Fruit fly (Drosophila melanogaster) whole organism, embryonic: ENCODE measurements around the gene CG15208.

Source experiments
- CG10431 ChIP-seq: fragments of 200-800 bp; sonication (Bioruptor generic); optimal IDR thresholded peaks from 3 replicates; lab custom pipeline; 2018; ENCODE audit warnings: missing biosample characterization, mild to moderate bottlenecking, missing genetic modification characterization
- CG10462 ChIP-seq: fragments of 200-800 bp; sonication (Bioruptor generic); optimal IDR thresholded peaks from 2 replicates; lab custom pipeline; 2016; ENCODE audit warnings: missing biosample characterization, missing genetic modification characterization
- CG11504 ChIP-seq: fragments of 200-800 bp; sonication (Bioruptor generic); optimal IDR thresholded peaks from 3 replicates; lab custom pipeline; 2019; ENCODE audit warnings: missing biosample characterization, mild to moderate bottlenecking, missing genetic modification characterization, moderate library complexity
- CG12769 ChIP-seq: fragments of 200-800 bp; sonication (Bioruptor generic); optimal IDR thresholded peaks from 2 replicates; lab custom pipeline; 2019; ENCODE audit warnings: missing biosample characterization, mild to moderate bottlenecking, missing genetic modification characterization, moderate library complexity
- CG1602 ChIP-seq: fragments of 200-800 bp; sonication (Bioruptor generic); optimal IDR thresholded peaks from 3 replicates; lab custom pipeline; 2016; ENCODE audit warnings: missing biosample characterization, missing genetic modification characterization
- CG1603 ChIP-seq: fragments of 200-800 bp; sonication (Bioruptor generic); optimal IDR thresholded peaks from 2 replicates; lab custom pipeline; 2019; ENCODE audit warnings: missing biosample characterization, mild to moderate bottlenecking, missing genetic modification characterization, moderate library complexity
- CG16815 ChIP-seq: fragments of 200-800 bp; sonication (Bioruptor generic); optimal IDR thresholded peaks from 3 replicates; lab custom pipeline; 2017; ENCODE audit warnings: missing biosample characterization, mild to moderate bottlenecking, missing genetic modification characterization
- CG17912 ChIP-seq: fragments of 200-800 bp; sonication (Bioruptor generic); optimal IDR thresholded peaks from 2 replicates; lab custom pipeline; 2018; ENCODE audit warnings: missing biosample characterization, mild to moderate bottlenecking, missing genetic modification characterization
- CG18262 ChIP-seq: fragments of 200-800 bp; optimal IDR thresholded peaks from 3 replicates; lab custom pipeline; 2019; ENCODE audit warnings: missing biosample characterization, mild to moderate bottlenecking, missing genetic modification characterization, moderate library complexity
- CG2889 ChIP-seq: fragments of 200-800 bp; sonication (Bioruptor generic); IDR thresholded peaks from 3 replicates; pipeline ENCODE4 v1.3.6; 2022; ENCODE audit warnings: missing biosample characterization, missing genetic modification characterization
- CG4360 ChIP-seq: fragments of 200-800 bp; sonication (Bioruptor generic); IDR thresholded peaks from 2 replicates; pipeline ENCODE4 v1.3.6; 2022; ENCODE audit warnings: missing biosample characterization, missing genetic modification characterization
- CG6654 ChIP-seq: fragments of 200-800 bp; sonication (Bioruptor generic); optimal IDR thresholded peaks from 2 replicates; lab custom pipeline; 2017; ENCODE audit warnings: missing biosample characterization, mild to moderate bottlenecking, missing genetic modification characterization
- CG8089 ChIP-seq: fragments of 200-800 bp; sonication (Bioruptor generic); optimal IDR thresholded peaks from 3 replicates; lab custom pipeline; 2016; ENCODE audit warnings: missing biosample characterization, missing genetic modification characterization
- CG9797 ChIP-seq: fragments of 200-800 bp; sonication (Bioruptor generic); optimal IDR thresholded peaks from 3 replicates; lab custom pipeline; 2018; ENCODE audit warnings: missing biosample characterization, mild to moderate bottlenecking, missing genetic modification characterization
- Dek ChIP-seq: fragments of 200-800 bp; sonication (Bioruptor generic); optimal IDR thresholded peaks from 3 replicates; lab custom pipeline; 2019; ENCODE audit warnings: missing biosample characterization, mild to moderate bottlenecking, missing genetic modification characterization, moderate library complexity
- Doc2 ChIP-seq: fragments of 200-800 bp; sonication (Bioruptor generic); IDR thresholded peaks from 2 replicates; pipeline ENCODE4 v1.3.6; 2022; ENCODE audit warnings: missing biosample characterization, missing genetic modification characterization
- Drgx ChIP-seq: fragments of 200-800 bp; sonication (Bioruptor generic); IDR thresholded peaks from 2 replicates; pipeline ENCODE4 v1.3.6; 2022; ENCODE audit warnings: missing biosample characterization, missing genetic modification characterization
- Elba2 ChIP-seq: fragments of 200-800 bp; sonication (Bioruptor generic); optimal IDR thresholded peaks from 3 replicates; lab custom pipeline; 2016; ENCODE audit warnings: missing biosample characterization, missing genetic modification characterization
- Gug ChIP-seq: fragments of 200-800 bp; sonication (Bioruptor generic); IDR thresholded peaks from 4 replicates; pipeline ENCODE4 v1.3.6; 2022; ENCODE audit warnings: missing biosample characterization, missing genetic modification characterization
- HLH4C ChIP-seq: fragments of 200-800 bp; sonication (Bioruptor generic); IDR thresholded peaks from 3 replicates; pipeline ENCODE4 v1.3.6; 2022; ENCODE audit warnings: missing biosample characterization, missing genetic modification characterization; ENCODE audit not compliant: partially characterized antibody
- Med ChIP-seq: fragments of 200-800 bp; sonication (Bioruptor generic); peaks from one replicate; lab custom pipeline; 2016; ENCODE audit warnings: missing biosample characterization, missing genetic modification characterization, mild to moderate bottlenecking, inconsistent platforms, moderate library complexity
- Mrtf ChIP-seq: fragments of 200-800 bp; sonication (Bioruptor generic); IDR thresholded peaks from 3 replicates; pipeline ENCODE4 v1.3.6; 2022; ENCODE audit warnings: missing biosample characterization, missing genetic modification characterization
- Myb ChIP-seq: fragments of 200-800 bp; sonication (Bioruptor generic); optimal IDR thresholded peaks from 2 replicates; lab custom pipeline; 2016; ENCODE audit warnings: missing biosample characterization, missing genetic modification characterization
- Nf-YC ChIP-seq: fragments of 200-800 bp; optimal IDR thresholded peaks from 3 replicates; lab custom pipeline; 2019; ENCODE audit warnings: missing biosample characterization, mild to moderate bottlenecking, missing genetic modification characterization, moderate library complexity
- PHDP ChIP-seq: fragments of 200-800 bp; sonication (Bioruptor generic); optimal IDR thresholded peaks from 3 replicates; lab custom pipeline; 2018; ENCODE audit warnings: missing biosample characterization, mild to moderate bottlenecking, missing genetic modification characterization, moderate library complexity
- Rfx ChIP-seq: fragments of 200-800 bp; sonication (Bioruptor generic); IDR thresholded peaks from 2 replicates; pipeline ENCODE4 v1.3.6; 2022; ENCODE audit warnings: missing biosample characterization, missing genetic modification characterization
- Sox102F ChIP-seq: fragments of 200-800 bp; sonication (Bioruptor generic); optimal IDR thresholded peaks from 2 replicates; lab custom pipeline; 2018; ENCODE audit warnings: missing biosample characterization, mild to moderate bottlenecking, missing genetic modification characterization, moderate library complexity
- Sry-δ ChIP-seq: fragments of 200-800 bp; sonication (Bioruptor generic); optimal IDR thresholded peaks from 2 replicates; lab custom pipeline; 2016; ENCODE audit warnings: missing biosample characterization, missing genetic modification characterization
- Trl ChIP-seq, 3 experiments: fragments of >200 bp in 2 of 3; fragments of 200-800 bp in 1 of 3; sonication (Bioruptor generic) in 1 of 3; optimal IDR thresholded peaks; 2 replicates in 1 of 3; 3 replicates in 2 of 3; lab custom pipeline; 2016 to 2017; ENCODE audit warnings: missing biosample characterization in 1 of 3, missing genetic modification characterization in 1 of 3
- ac ChIP-seq: fragments of 200-800 bp; sonication (Bioruptor generic); optimal IDR thresholded peaks from 3 replicates; lab custom pipeline; 2017; ENCODE audit warnings: missing biosample characterization, mild to moderate bottlenecking, missing genetic modification characterization
- aop ChIP-seq: fragments of 200-800 bp; sonication (Bioruptor generic); IDR thresholded peaks from 2 replicates; pipeline ENCODE4 v1.3.6; 2022; ENCODE audit warnings: missing biosample characterization, missing genetic modification characterization
- cg ChIP-seq: fragments of 200-800 bp; sonication (Bioruptor generic); optimal IDR thresholded peaks from 3 replicates; lab custom pipeline; 2019; ENCODE audit warnings: missing biosample characterization, mild to moderate bottlenecking, missing genetic modification characterization, moderate library complexity
- ci ChIP-seq: fragments of 200-800 bp; sonication (Bioruptor generic); IDR thresholded peaks from 3 replicates; pipeline ENCODE4 v1.3.6; 2022; ENCODE audit warnings: missing biosample characterization, missing genetic modification characterization
- crol ChIP-seq: fragments of 200-800 bp; sonication (Bioruptor generic); IDR thresholded peaks from 2 replicates; pipeline ENCODE4 v1.3.6; 2022; ENCODE audit warnings: missing biosample characterization, missing genetic modification characterization
- insv ChIP-seq, 2 experiments: fragments of 200-800 bp; sonication (Bioruptor generic); optimal IDR thresholded peaks; 3 replicates each; lab custom pipeline; 2016 to 2018; ENCODE audit warnings: missing biosample characterization in 2 of 2, missing genetic modification characterization in 2 of 2
- kni ChIP-seq: fragments of 200-800 bp; sonication (Bioruptor generic); optimal IDR thresholded peaks from 3 replicates; lab custom pipeline; 2017; ENCODE audit warnings: mild to moderate bottlenecking, missing biosample characterization, missing genetic modification reagents, missing genetic modification characterization
- lmd ChIP-seq: fragments of 200-800 bp; sonication (Bioruptor generic); IDR thresholded peaks from 2 replicates; pipeline ENCODE4 v1.3.6; 2022; ENCODE audit warnings: missing biosample characterization, missing genetic modification characterization
- nom ChIP-seq: fragments of 200-800 bp; sonication (Bioruptor generic); optimal IDR thresholded peaks from 2 replicates; lab custom pipeline; 2017; ENCODE audit warnings: missing biosample characterization, missing genetic modification characterization, mild to moderate bottlenecking, moderate library complexity, missing genetic modification reagents
- odd ChIP-seq: fragments of 200-800 bp; sonication (Bioruptor generic); optimal IDR thresholded peaks from 2 replicates; lab custom pipeline; 2017; ENCODE audit warnings: missing biosample characterization, mild to moderate bottlenecking, missing genetic modification characterization
- pros ChIP-seq: fragments of 200-800 bp; sonication (Bioruptor generic); optimal IDR thresholded peaks from 3 replicates; lab custom pipeline; 2019; ENCODE audit warnings: missing biosample characterization, mild to moderate bottlenecking, missing genetic modification characterization, moderate library complexity
- psq ChIP-seq: fragments of 200-800 bp; sonication (Bioruptor generic); optimal IDR thresholded peaks from 2 replicates; lab custom pipeline; 2017; ENCODE audit warnings: missing biosample characterization, missing genetic modification characterization
- sd ChIP-seq: fragments of 200-800 bp; sonication (Bioruptor generic); optimal IDR thresholded peaks from 3 replicates; lab custom pipeline; 2018; ENCODE audit warnings: missing biosample characterization, mild to moderate bottlenecking, missing genetic modification characterization, moderate library complexity
- sens ChIP-seq: fragments of 200-800 bp; sonication (Bioruptor generic); peaks from one replicate; lab custom pipeline; 2016; ENCODE audit warnings: missing biosample characterization, missing genetic modification characterization
- sens-2 ChIP-seq: fragments of 200-800 bp; sonication (Bioruptor generic); IDR thresholded peaks from 2 replicates; pipeline ENCODE4 v1.3.6; 2022; ENCODE audit warnings: missing biosample characterization, missing genetic modification characterization
- sqz ChIP-seq: fragments of 200-800 bp; sonication (Bioruptor generic); optimal IDR thresholded peaks from 3 replicates; lab custom pipeline; 2018; ENCODE audit warnings: missing biosample characterization, mild to moderate bottlenecking, missing genetic modification characterization
- tx ChIP-seq: fragments of 200-800 bp; sonication (Bioruptor generic); optimal IDR thresholded peaks from 2 replicates; lab custom pipeline; 2016; ENCODE audit warnings: missing biosample characterization, missing genetic modification characterization
- vfl ChIP-seq: fragments of 200-800 bp; sonication (Bioruptor generic); optimal IDR thresholded peaks from 2 replicates; lab custom pipeline; 2016; ENCODE audit warnings: missing biosample characterization, missing genetic modification characterization
- wek ChIP-seq: fragments of 200-800 bp; sonication (Bioruptor generic); optimal IDR thresholded peaks from 3 replicates; lab custom pipeline; 2018; ENCODE audit warnings: missing biosample characterization, mild to moderate bottlenecking, missing genetic modification characterization, moderate library complexity
- z ChIP-seq: fragments of 200-800 bp; sonication (Bioruptor generic); IDR thresholded peaks from 3 replicates; pipeline ENCODE4 v1.3.6; 2022; ENCODE audit warnings: missing biosample characterization, missing genetic modification characterization

CG15208 gene

DNA sequence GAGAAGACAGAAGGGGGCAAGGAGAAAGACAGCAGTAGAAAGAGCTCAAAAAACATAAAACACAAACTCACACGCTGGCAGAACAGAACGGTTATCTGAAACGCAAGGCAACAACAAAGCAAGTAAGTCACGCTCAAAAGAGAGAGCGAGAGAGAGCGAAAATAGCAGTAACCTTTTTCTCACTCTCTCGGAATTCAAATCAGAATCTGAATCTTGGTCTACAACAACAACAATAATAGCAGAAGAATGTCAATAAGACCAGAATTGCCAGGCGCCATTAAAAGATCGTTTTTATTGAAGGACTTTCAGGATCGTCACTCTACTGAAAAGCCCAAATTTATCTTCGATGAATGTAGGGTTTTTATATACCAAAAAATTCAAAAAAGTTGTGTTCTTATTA, 31.5 kb downstream of the CG15208 start:
- TF ChIP-seq CG10431 (GFP tag; lab: Kevin White, UChicago) (no peak), Elba2 (GFP tag; lab: Kevin White, UChicago) (peak; percentile 29), Trl (optimal IDR thresholded peaks at IDR 0.05; lab: Kevin White, UChicago) (peak; percentile 43 to 48), Trl (GFP tag; optimal IDR thresholded peaks at IDR 0.05; lab: Kevin White, UChicago) (no peak), CG4360 (GFP tag; lab: Robert Waterston, UW) (peak; percentile 84), sd (tag; lab: Kevin White, UChicago) (peak; percentile 62), z (GFP tag; lab: Robert Waterston, UW) (peak; percentile 70; the same call in 2 of the 3 replicates), CG18262 (tag; lab: Kevin White, UChicago) (no peak), CG1602 (GFP tag; lab: Kevin White, UChicago) (no peak), insv (GFP tag; optimal IDR thresholded peaks at IDR 0.05; lab: Kevin White, UChicago) (peak in 1 of 2 experiments; percentile 81)
- TF ChIP-seq, all 482 proteins: peak for 6

DNA sequence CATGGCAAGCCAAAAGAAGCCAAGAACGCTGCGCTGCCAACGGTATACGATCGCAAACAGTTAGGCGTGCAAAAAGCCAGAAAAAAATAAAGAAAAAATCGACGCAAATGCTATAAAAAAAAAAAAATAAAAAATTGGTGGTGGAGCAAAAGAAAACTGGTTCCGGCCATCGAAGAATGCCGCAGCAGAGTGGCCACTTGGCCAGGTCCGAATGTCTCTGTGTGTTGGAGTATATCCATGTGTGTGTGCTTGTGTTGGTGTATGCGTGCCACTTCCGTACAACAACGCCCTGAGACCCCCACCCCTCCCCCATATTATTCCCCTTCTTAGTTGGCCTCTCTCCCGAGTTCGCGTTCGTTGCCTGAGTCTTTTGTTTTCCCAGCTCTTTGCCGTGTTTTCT, 32.5 kb downstream of the CG15208 start:
- TF ChIP-seq PHDP (no peak), cg (peak; percentile 56), aop (peak; percentile 50; the same call in 1 of the 2 replicates), nom (GFP tag; lab: Kevin White, UChicago) (peak; percentile 68), CG2889 (GFP tag; lab: Robert Waterston, UW) (no peak), sd (tag; lab: Kevin White, UChicago) (peak; percentile 41), Myb (no peak), crol (peak; percentile 56), Doc2 (GFP tag; lab: Robert Waterston, UW) (no peak), CG12769 (tag; lab: Kevin White, UChicago) (peak; percentile 35), pros (GFP tag; lab: Kevin White, UChicago) (peak; percentile 29), kni (GFP tag; lab: Kevin White, UChicago) (peak; percentile 69), sqz (GFP tag; lab: Kevin White, UChicago) (peak; percentile 26)
- TF ChIP-seq, all 482 proteins: peak for 9

DNA sequence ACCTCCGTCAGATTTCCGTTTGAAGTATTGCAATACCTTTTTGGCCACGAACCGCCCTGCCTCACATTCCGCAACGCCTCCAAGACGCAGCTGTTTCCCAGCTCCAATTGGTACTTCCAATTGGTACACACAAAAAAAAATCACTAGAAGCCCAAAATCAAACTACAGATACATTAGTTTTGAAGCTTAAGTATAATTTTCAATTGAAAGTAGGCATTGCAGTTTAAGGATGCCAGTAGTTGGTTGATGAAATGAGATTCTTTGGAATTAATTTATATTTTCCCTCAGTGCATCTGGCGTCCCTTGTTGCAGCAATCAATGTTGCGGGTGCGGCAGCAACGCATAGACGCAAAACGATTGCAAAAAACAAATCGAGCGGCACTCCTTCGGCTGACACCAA, 34.0 kb downstream of the CG15208 start:
- peak; percentile 24 for TF ChIP-seq Med (GFP tag; lab: Kevin White, UChicago)
- no peak for TF ChIP-seq Mrtf
- peak; percentile 46 for TF ChIP-seq Elba2 (GFP tag; lab: Kevin White, UChicago)
- no peak for TF ChIP-seq sens-2 (GFP tag; lab: Robert Waterston, UW)
- TF ChIP-seq CG17912 (GFP tag; lab: Kevin White, UChicago), result no peak
- TF ChIP-seq ci (GFP tag; lab: Robert Waterston, UW), result 0 out of 3 replicates have a peak, but pooled peaks have one; percentile 39
- TF ChIP-seq CG6654 (GFP tag; lab: Kevin White, UChicago), result no peak
- TF ChIP-seq Drgx (GFP tag; lab: Robert Waterston, UW), result peak; percentile 35; the same call in 1 of the 2 replicates
- no peak for TF ChIP-seq HLH4C (GFP tag; lab: Robert Waterston, UW)
- no peak for TF ChIP-seq Gug
- TF ChIP-seq wek, result no peak
- peak; percentile 53 for TF ChIP-seq sens (GFP tag; lab: Kevin White, UChicago)
- no peak for TF ChIP-seq tx (GFP tag; lab: Kevin White, UChicago)
- TF ChIP-seq CG16815 (GFP tag; lab: Kevin White, UChicago), result no peak
- TF ChIP-seq ac (GFP tag; lab: Kevin White, UChicago), result no peak
- TF ChIP-seq CG9797 (GFP tag; lab: Kevin White, UChicago), result no peak
- TF ChIP-seq CG1603, result peak; percentile 18
- TF ChIP-seq vfl (GFP tag; lab: Kevin White, UChicago), result no peak
- TF ChIP-seq lmd (GFP tag; lab: Robert Waterston, UW), result no peak
- TF ChIP-seq Rfx (GFP tag; lab: Robert Waterston, UW), result no peak
- no peak for TF ChIP-seq CG10462 (GFP tag; lab: Kevin White, UChicago)
- TF ChIP-seq psq (GFP tag; lab: Kevin White, UChicago), result no peak
- no peak for TF ChIP-seq Sry-δ (GFP tag; lab: Kevin White, UChicago)
- TF ChIP-seq Dek, result no peak
- TF ChIP-seq Sox102F (GFP tag; lab: Kevin White, UChicago), result peak; percentile 9
- no peak for TF ChIP-seq odd (GFP tag; lab: Kevin White, UChicago)
- TF ChIP-seq Nf-YC, result no peak
- TF ChIP-seq CG11504, result peak; percentile 14
- no peak for TF ChIP-seq CG8089 (GFP tag; lab: Kevin White, UChicago)
